Worm (Caenorhabditis elegans) whole organism, L3 larva: ENCODE measurements around the gene Y43F8B.17.

Experiments used
- elt-2 ChIP-seq: sonication (generic microtip); optimal IDR thresholded peaks from 2 replicates; lab custom pipeline; 2016; ENCODE audit warnings: missing genetic modification reagents, mild to moderate bottlenecking, missing genetic modification characterization, missing compliant biosample characterization
- fkh-10 ChIP-seq: sonication (generic microtip); optimal IDR thresholded peaks from 2 replicates; lab custom pipeline; 2017; ENCODE audit warnings: missing biosample characterization, missing genetic modification reagents, missing genetic modification characterization
- nhr-12 ChIP-seq: fragments of 150-350 bp; optimal IDR thresholded peaks from 2 replicates; lab custom pipeline; 2014; ENCODE audit warnings: missing biosample characterization, missing genetic modification characterization

- TF ChIP-seq fkh-10 (GFP tag; lab: Kevin White, UChicago) (no peak), elt-2 (tag; lab: Kevin White, UChicago) (peak; percentile 11), nhr-12 (no peak)
Observed at ce11 chrV:19519511-19519934, 35.0 kb downstream of the Y43F8B.17 start.
